Fruit fly (Drosophila melanogaster) whole organism, prepupa: ENCODE results near the gene PolG1.

Experiments
- CG11294 ChIP-seq: fragments of 200-800 bp; sonication (Bioruptor generic); IDR thresholded peaks from 2 replicates; pipeline ENCODE4 v1.3.6; 2022; ENCODE audit warnings: missing biosample characterization, missing genetic modification characterization
- CG16779 ChIP-seq: fragments of 200-800 bp; sonication (Bioruptor generic); optimal IDR thresholded peaks from 3 replicates; lab custom pipeline; 2017; ENCODE audit warnings: missing biosample characterization, mild to moderate bottlenecking, missing genetic modification characterization
- CG31627 ChIP-seq: fragments of 200-800 bp; sonication (Bioruptor generic); optimal IDR thresholded peaks from 3 replicates; lab custom pipeline; 2016; ENCODE audit warnings: missing biosample characterization, missing genetic modification characterization
- CG6276 ChIP-seq: fragments of 200-800 bp; sonication (Bioruptor generic); optimal IDR thresholded peaks from 2 replicates; lab custom pipeline; 2017; ENCODE audit warnings: missing biosample characterization, mild to moderate bottlenecking, missing genetic modification characterization
- CG6792 ChIP-seq: fragments of 200-800 bp; sonication (Bioruptor generic); optimal IDR thresholded peaks from 3 replicates; lab custom pipeline; 2016; ENCODE audit warnings: missing biosample characterization, missing genetic modification characterization
- CG7368 ChIP-seq: fragments of 200-800 bp; sonication (Bioruptor generic); optimal IDR thresholded peaks from 3 replicates; lab custom pipeline; 2016; ENCODE audit warnings: missing biosample characterization, missing genetic modification characterization
- CG8632 ChIP-seq: fragments of 200-800 bp; sonication (Bioruptor generic); optimal IDR thresholded peaks from 3 replicates; lab custom pipeline; 2016; ENCODE audit warnings: missing biosample characterization, missing genetic modification characterization
- Eip93F ChIP-seq: fragments of 200-800 bp; sonication (Bioruptor generic); optimal IDR thresholded peaks from 2 replicates; lab custom pipeline; 2016; ENCODE audit warnings: missing biosample characterization, mild to moderate bottlenecking, missing genetic modification characterization
- achi ChIP-seq: fragments of 200-800 bp; sonication (Bioruptor generic); optimal IDR thresholded peaks from 3 replicates; lab custom pipeline; 2016; ENCODE audit warnings: missing biosample characterization, missing genetic modification characterization
- acj6 ChIP-seq: fragments of 200-800 bp; sonication (Bioruptor generic); optimal IDR thresholded peaks from 3 replicates; lab custom pipeline; 2016; ENCODE audit warnings: missing biosample characterization, missing genetic modification characterization
- vri ChIP-seq: fragments of 200-800 bp; sonication (Bioruptor generic); optimal IDR thresholded peaks from 3 replicates; lab custom pipeline; 2016; ENCODE audit warnings: missing biosample characterization, mild to moderate bottlenecking, missing genetic modification characterization

DNA sequence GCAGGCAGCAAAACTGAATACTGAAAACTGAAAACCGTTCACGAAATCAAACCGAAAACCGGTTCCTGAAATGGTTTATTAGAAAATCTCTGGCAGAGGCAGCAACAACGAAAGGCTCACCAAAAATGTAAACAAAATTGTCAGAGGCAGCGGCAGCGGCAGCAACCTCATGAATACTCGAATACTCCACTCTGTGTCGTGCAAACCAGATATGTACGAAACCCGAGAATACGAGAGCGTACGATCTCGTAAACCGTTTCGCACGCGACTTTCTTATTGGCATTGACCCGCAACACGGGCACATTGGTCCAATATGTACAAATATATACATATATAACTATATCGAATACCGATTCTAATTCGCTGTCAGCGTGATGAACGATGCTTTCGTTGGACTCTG, 10.0 kb upstream of the PolG1 start:
- TF ChIP-seq CG6276 (GFP tag; lab: Kevin White, UChicago) (no peak), acj6 (GFP tag; lab: Kevin White, UChicago) (no peak), CG16779 (tag; lab: Kevin White, UChicago) (no peak), CG7368 (no peak), vri (GFP tag; lab: Kevin White, UChicago) (peak; percentile 16), Eip93F (GFP tag; lab: Kevin White, UChicago) (no peak), CG6792 (GFP tag; lab: Kevin White, UChicago) (no peak), CG8632 (GFP tag; lab: Kevin White, UChicago) (no peak), CG31627 (GFP tag; lab: Kevin White, UChicago) (no peak), CG11294 (GFP tag; lab: Robert Waterston, UW) (no peak), achi (GFP tag; lab: Kevin White, UChicago) (no peak)
